Fruit fly (Drosophila melanogaster): ENCODE results near the gene tgo.

tgo gene

DNA sequence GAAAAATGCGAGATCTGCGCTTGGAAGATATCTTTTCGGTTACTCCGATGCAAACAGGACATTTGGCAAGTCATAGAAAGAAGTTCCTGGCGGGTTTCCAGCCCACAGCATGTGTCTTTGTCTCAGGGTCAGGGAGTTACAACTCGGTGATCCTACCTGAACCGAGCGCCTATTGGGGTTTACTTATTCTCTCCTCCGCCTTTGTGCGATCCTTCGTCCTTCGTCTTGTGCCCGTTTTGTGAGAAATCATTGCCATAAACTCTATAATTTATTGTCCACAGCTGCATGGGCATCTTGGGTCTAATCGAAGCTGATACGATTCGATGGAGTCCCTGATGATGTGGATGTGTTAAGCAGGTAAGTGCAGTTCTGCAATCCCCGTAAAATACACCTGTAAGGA is 18.1 kb upstream of the tgo start:
- TF ChIP-seq CG6808 (GFP tag; optimal IDR thresholded peaks at IDR 0.05) (no peak), fd59A (GFP tag; optimal IDR thresholded peaks at IDR 0.05) (no peak), fd85E (GFP tag; optimal IDR thresholded peaks at IDR 0.05) (no peak), ss (GFP tag; optimal IDR thresholded peaks at IDR 0.05) (no peak), CG3919 (GFP tag; optimal IDR thresholded peaks at IDR 0.05) (no peak), Blimp-1 (GFP tag; optimal IDR thresholded peaks at IDR 0.05) (no peak), lz (GFP tag; optimal IDR thresholded peaks at IDR 0.05) (no peak), CG1621 (tag; optimal IDR thresholded peaks at IDR 0.05) (no peak), Eip78C (GFP tag) (no peak), CG16779 (tag; optimal IDR thresholded peaks at IDR 0.05) (no peak), Ets96B (tag; optimal IDR thresholded peaks at IDR 0.05) (no peak), CG4318 (GFP tag; optimal IDR thresholded peaks at IDR 0.05) (no peak), dac (GFP tag; optimal IDR thresholded peaks at IDR 0.05) (no peak), CG9139 (GFP tag; optimal IDR thresholded peaks at IDR 0.05) (no peak)

DNA sequence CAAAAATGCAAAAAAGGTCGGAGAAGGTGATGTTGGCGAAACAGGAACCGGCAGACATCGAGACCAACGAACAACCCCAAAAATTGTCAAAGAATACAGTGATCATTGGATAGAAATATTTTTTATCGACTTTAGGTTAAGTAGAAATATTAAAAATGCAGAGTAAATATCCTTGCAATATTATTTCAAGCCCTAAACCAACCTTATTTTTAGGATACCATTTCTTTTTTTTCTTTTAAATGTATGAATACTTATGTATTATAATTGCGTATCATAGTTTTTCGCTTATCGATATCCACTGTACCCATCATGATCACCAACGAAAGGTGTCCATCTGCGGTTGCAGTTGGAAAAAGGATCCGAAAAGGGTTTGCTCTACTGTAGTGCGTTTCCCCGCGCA is 15.4 kb upstream of the tgo start:
- TF ChIP-seq CG9139 (GFP tag; optimal IDR thresholded peaks at IDR 0.05) (no peak), Eip78C (GFP tag) (peak; percentile 52), Gug (GFP tag; IDR thresholded peaks at IDR 0.05) (no peak), achi (GFP tag; optimal IDR thresholded peaks at IDR 0.05) (no peak), vri (GFP tag; optimal IDR thresholded peaks at IDR 0.05) (no peak), CG6808 (GFP tag; optimal IDR thresholded peaks at IDR 0.05) (no peak), dsx (GFP tag; optimal IDR thresholded peaks at IDR 0.05; ENCODE audit: poor library complexity, severe bottlenecking) (no peak), CG11294 (GFP tag; IDR thresholded peaks at IDR 0.05) (no peak), CG10669 (GFP tag; optimal IDR thresholded peaks at IDR 0.05) (no peak), CG11902 (GFP tag; optimal IDR thresholded peaks at IDR 0.05) (no peak), svp (GFP tag) (peak; percentile 59), OdsH (GFP tag; optimal IDR thresholded peaks at IDR 0.05) (no peak), Sox102F (GFP tag; optimal IDR thresholded peaks at IDR 0.05) (no peak), CG6854 (GFP tag; optimal IDR thresholded peaks at IDR 0.05) (no peak), Smox (GFP tag; optimal IDR thresholded peaks at IDR 0.05) (no peak), eg (GFP tag; IDR thresholded peaks at IDR 0.05) (no peak), CG31627 (GFP tag; optimal IDR thresholded peaks at IDR 0.05) (peak; percentile 3), Sox15 (GFP tag; optimal IDR thresholded peaks at IDR 0.05) (no peak), net (GFP tag; optimal IDR thresholded peaks at IDR 0.05) (no peak), Sox14 (GFP tag; optimal IDR thresholded peaks at IDR 0.05) (no peak), salr (GFP tag; optimal IDR thresholded peaks at IDR 0.05) (no peak), CG34406 (GFP tag; optimal IDR thresholded peaks at IDR 0.05) (no peak), Eip93F (GFP tag; optimal IDR thresholded peaks at IDR 0.05) (no peak), Hr4 (GFP tag; optimal IDR thresholded peaks at IDR 0.05) (no peak), Eip75B (GFP tag; optimal IDR thresholded peaks at IDR 0.05) (no peak), Ets96B (tag; optimal IDR thresholded peaks at IDR 0.05) (no peak), fkh (GFP tag; optimal IDR thresholded peaks at IDR 0.05) (no peak), esn (GFP tag; optimal IDR thresholded peaks at IDR 0.05) (peak; percentile 38), CG3032 (tag; optimal IDR thresholded peaks at IDR 0.05) (no peak), acj6 (GFP tag; optimal IDR thresholded peaks at IDR 0.05) (no peak), CG10631 (GFP tag; optimal IDR thresholded peaks at IDR 0.05) (no peak), Hr39 (GFP tag; optimal IDR thresholded peaks at IDR 0.05) (no peak), CG16779 (tag; optimal IDR thresholded peaks at IDR 0.05) (no peak), lz (GFP tag; optimal IDR thresholded peaks at IDR 0.05) (peak; percentile 21), CG6792 (GFP tag; optimal IDR thresholded peaks at IDR 0.05) (no peak), Ets21C (GFP tag; optimal IDR thresholded peaks at IDR 0.05) (no peak), CG6276 (GFP tag; optimal IDR thresholded peaks at IDR 0.05) (no peak), Blimp-1 (GFP tag; optimal IDR thresholded peaks at IDR 0.05) (no peak), ss (GFP tag; optimal IDR thresholded peaks at IDR 0.05) (no peak), CG8632 (GFP tag; optimal IDR thresholded peaks at IDR 0.05) (no peak), CG4318 (GFP tag; optimal IDR thresholded peaks at IDR 0.05) (no peak), spab (GFP tag; optimal IDR thresholded peaks at IDR 0.05) (no peak), topi (GFP tag; optimal IDR thresholded peaks at IDR 0.05) (peak; percentile 15), CG1621 (tag; optimal IDR thresholded peaks at IDR 0.05) (no peak), pdm3 (GFP tag; optimal IDR thresholded peaks at IDR 0.05) (no peak), Lpt (GFP tag; optimal IDR thresholded peaks at IDR 0.05) (no peak)

All from whole organism, prepupa.